Worm (Caenorhabditis elegans) whole organism, L1 larva: ENCODE data around the gene M106.3.

ENCODE experiments used
- aha-1 ChIP-seq: fragments of 150-350 bp; optimal IDR thresholded peaks from 2 replicates; lab custom pipeline; 2014; ENCODE audit warnings: missing biosample characterization, missing genetic modification characterization
- grh-1 ChIP-seq: fragments of 200-800 bp; sonication (Bioruptor generic); IDR thresholded peaks from 2 replicates; pipeline ENCODE4 v1.3.6; 2022; ENCODE audit warnings: missing genetic modification reagents, missing genetic modification characterization, missing compliant biosample characterization
- jun-1 ChIP-seq: fragments of 150-350 bp; optimal IDR thresholded peaks from 2 replicates; lab custom pipeline; 2014; ENCODE audit warnings: missing biosample characterization, missing genetic modification reagents, missing genetic modification characterization
- mep-1 ChIP-seq: fragments of 150-350 bp; optimal IDR thresholded peaks from 2 replicates; lab custom pipeline; 2014; ENCODE audit warnings: missing biosample characterization, missing genetic modification characterization
- nhr-85 ChIP-seq: sonication (generic microtip); peaks from one replicate; lab custom pipeline; 2016; ENCODE audit warnings: missing genetic modification characterization, inconsistent platforms, missing compliant biosample characterization
- pag-3 ChIP-seq: sonication (generic microtip); optimal IDR thresholded peaks from 2 replicates; lab custom pipeline; 2017; ENCODE audit warnings: missing genetic modification characterization, mild to moderate bottlenecking, missing compliant biosample characterization, antibody characterized with exemption, borderline replicate concordance; ENCODE audit not compliant: insufficient read depth
- snu-23 ChIP-seq: sonication (generic microtip); optimal IDR thresholded peaks from 2 replicates; lab custom pipeline; 2016; ENCODE audit warnings: missing genetic modification characterization, missing compliant biosample characterization
- tlp-1 ChIP-seq: fragments of 150-350 bp; optimal IDR thresholded peaks from 2 replicates; lab custom pipeline; 2014; ENCODE audit warnings: missing biosample characterization, missing genetic modification characterization
- unc-62 ChIP-seq: fragments of 150-350 bp; optimal IDR thresholded peaks from 2 replicates; lab custom pipeline; 2014; ENCODE audit warnings: missing biosample characterization, missing genetic modification reagents, missing genetic modification characterization
- ztf-11 ChIP-seq, 2 experiments: sonication (generic microtip); optimal IDR thresholded peaks; 2 replicates each; lab custom pipeline; 2016 to 2017; ENCODE audit warnings: missing genetic modification characterization in 2 of 2, missing biosample characterization in 1 of 2, missing compliant biosample characterization in 1 of 2

ce11 chrII:10829081-10829480 lies 31.6 kb downstream of the M106.3 start, which contains the start of gene VM106R.1:
- TF ChIP-seq jun-1 (no peak), aha-1 (tag; lab: Kevin White, UChicago) (no peak), pag-3 (tag; lab: Kevin White, UChicago) (no peak), nhr-85 (tag; lab: Kevin White, UChicago) (no peak), snu-23 (no peak), tlp-1 (tag; lab: Kevin White, UChicago) (no peak), grh-1 (GFP tag; lab: Robert Waterston, UW) (no peak), mep-1 (tag; lab: Kevin White, UChicago) (no peak), unc-62 (GFP tag; lab: Kevin White, UChicago) (no peak), ztf-11 (tag; optimal IDR thresholded peaks at IDR 0.05; lab: Kevin White, UChicago) (no peak)
